Fruit fly (Drosophila melanogaster): ENCODE data around the gene ND-ASHI.

ND-ASHI gene

dm6 chrX:6716170-6716569 lies 37.3 kb upstream of the ND-ASHI start:
- TF ChIP-seq CG8301 (tag; optimal IDR thresholded peaks at IDR 0.05), result no peak
- no peak for TF ChIP-seq CG10348 (GFP tag; IDR thresholded peaks at IDR 0.05)
- no peak for TF ChIP-seq D1 (tag; optimal IDR thresholded peaks at IDR 0.05)
- no peak for TF ChIP-seq EcR (GFP tag; optimal IDR thresholded peaks at IDR 0.05)
- no peak for TF ChIP-seq fd96Ca (GFP tag; IDR thresholded peaks at IDR 0.05)
- TF ChIP-seq Ets98B (GFP tag; IDR thresholded peaks at IDR 0.05), result no peak
- TF ChIP-seq CG4496 (GFP tag; IDR thresholded peaks at IDR 0.05), result no peak
- no peak for TF ChIP-seq CG8159 (tag; optimal IDR thresholded peaks at IDR 0.05)
- TF ChIP-seq Snoo (tag; optimal IDR thresholded peaks at IDR 0.05), result no peak
- no peak for TF ChIP-seq CG14655 (GFP tag; optimal IDR thresholded peaks at IDR 0.05)

dm6 chrX:6711295-6711694 lies 32.4 kb upstream of the ND-ASHI start:
- TF ChIP-seq gl (tag; optimal IDR thresholded peaks at IDR 0.05) (peak; percentile 62), CG17806 (tag; optimal IDR thresholded peaks at IDR 0.05) (peak; percentile 83), CG4496 (GFP tag; IDR thresholded peaks at IDR 0.05) (peak; percentile 93), Ets98B (GFP tag; IDR thresholded peaks at IDR 0.05) (peak; percentile 92), CG8159 (tag; optimal IDR thresholded peaks at IDR 0.05) (peak; percentile 76), Pif1B (GFP tag; optimal IDR thresholded peaks at IDR 0.05) (peak; percentile 87), CG34367 (tag; optimal IDR thresholded peaks at IDR 0.05) (peak; percentile 64), CG13204 (GFP tag; optimal IDR thresholded peaks at IDR 0.05) (no peak), Snoo (tag; optimal IDR thresholded peaks at IDR 0.05) (peak; percentile 56), CG9948 (tag; optimal IDR thresholded peaks at IDR 0.05) (peak; percentile 81), CG12605 (GFP tag; IDR thresholded peaks at IDR 0.05) (peak; percentile 86), CG15710 (tag; optimal IDR thresholded peaks at IDR 0.05) (peak; percentile 69), CG32121 (GFP tag; IDR thresholded peaks at IDR 0.05) (peak; percentile 94), CG10348 (GFP tag; IDR thresholded peaks at IDR 0.05) (0 out of 2 replicates have a peak, but pooled peaks have one; percentile 23), rn (GFP tag; IDR thresholded peaks at IDR 0.05) (peak; percentile 57; the same call in 1 of the 2 replicates), D1 (tag; optimal IDR thresholded peaks at IDR 0.05) (peak; percentile 32), Pif1A (GFP tag; optimal IDR thresholded peaks at IDR 0.05) (peak; percentile 88), CG8301 (tag; optimal IDR thresholded peaks at IDR 0.05) (peak; percentile 94), EcR (GFP tag; optimal IDR thresholded peaks at IDR 0.05) (peak; percentile 84), fd96Ca (GFP tag; IDR thresholded peaks at IDR 0.05) (peak; percentile 94), CG14655 (GFP tag; optimal IDR thresholded peaks at IDR 0.05) (peak; percentile 94)

DNA sequence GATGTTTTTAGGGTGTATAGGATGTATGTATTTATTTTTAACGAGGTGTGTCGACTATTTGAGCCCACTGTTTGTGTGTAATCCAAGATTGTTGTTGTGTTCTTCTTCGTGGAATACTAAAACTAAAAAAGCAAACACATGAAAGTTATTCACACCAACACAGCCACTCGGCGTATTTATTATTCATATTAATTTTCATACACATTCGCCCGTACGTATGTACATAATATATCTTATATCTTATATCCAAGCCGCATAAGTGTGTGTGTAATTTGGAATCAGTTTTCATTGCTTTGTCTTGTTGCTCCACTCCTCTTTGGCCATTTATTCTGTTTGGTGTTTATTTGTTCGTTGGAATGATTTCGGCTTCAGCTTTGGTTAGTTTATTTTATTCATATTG lies 31.7 kb upstream of the ND-ASHI start:
- TF ChIP-seq Pif1A (GFP tag; optimal IDR thresholded peaks at IDR 0.05) (no peak), Snoo (tag; optimal IDR thresholded peaks at IDR 0.05) (no peak), CG14655 (GFP tag; optimal IDR thresholded peaks at IDR 0.05) (no peak)

dm6 chrX:6710258-6710657 lies 31.3 kb upstream of the ND-ASHI start:
- TF ChIP-seq Pif1A (GFP tag; optimal IDR thresholded peaks at IDR 0.05) (no peak), Ets98B (GFP tag; IDR thresholded peaks at IDR 0.05) (no peak)

DNA sequence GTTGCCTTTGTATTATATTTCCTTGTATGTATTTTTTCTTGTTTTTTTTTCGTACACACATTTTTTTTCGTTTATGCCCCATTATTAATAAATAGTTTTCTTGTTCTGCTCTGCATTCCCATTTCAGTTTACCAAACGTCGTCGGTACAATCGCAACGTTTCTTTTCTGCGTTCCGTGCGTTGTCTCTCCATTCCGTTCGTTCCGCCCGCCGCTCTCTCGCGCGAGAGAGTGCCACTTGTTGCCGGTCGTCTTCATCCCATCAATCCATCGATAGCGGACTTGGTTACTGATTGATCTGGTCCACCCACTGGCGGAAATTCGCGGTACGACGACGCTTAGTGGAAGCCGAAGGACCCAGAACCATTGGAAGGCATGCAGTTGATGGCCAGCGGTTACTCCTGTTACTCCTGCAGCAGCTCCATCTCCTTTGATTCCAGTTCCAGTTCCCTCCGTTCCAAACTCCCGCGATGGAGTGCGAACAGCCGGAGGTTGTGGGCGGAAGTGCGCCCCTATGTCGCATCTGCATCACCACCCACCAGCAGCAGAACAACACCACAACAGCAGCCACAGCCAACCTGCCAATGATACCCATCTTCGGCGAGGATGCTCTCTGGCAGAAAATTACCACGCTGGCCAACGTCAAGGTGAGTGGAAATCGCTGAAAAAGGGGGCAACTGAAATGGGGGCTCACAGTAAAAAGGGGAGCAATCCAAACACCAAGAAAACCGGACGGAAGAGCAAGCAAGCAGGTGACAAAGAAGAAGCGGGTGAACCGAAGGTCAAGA lies 30.5 kb upstream of the ND-ASHI start:
- TF ChIP-seq CG10348 (GFP tag; IDR thresholded peaks at IDR 0.05) (no peak), CG12605 (GFP tag; IDR thresholded peaks at IDR 0.05) (peak; percentile 31)

DNA sequence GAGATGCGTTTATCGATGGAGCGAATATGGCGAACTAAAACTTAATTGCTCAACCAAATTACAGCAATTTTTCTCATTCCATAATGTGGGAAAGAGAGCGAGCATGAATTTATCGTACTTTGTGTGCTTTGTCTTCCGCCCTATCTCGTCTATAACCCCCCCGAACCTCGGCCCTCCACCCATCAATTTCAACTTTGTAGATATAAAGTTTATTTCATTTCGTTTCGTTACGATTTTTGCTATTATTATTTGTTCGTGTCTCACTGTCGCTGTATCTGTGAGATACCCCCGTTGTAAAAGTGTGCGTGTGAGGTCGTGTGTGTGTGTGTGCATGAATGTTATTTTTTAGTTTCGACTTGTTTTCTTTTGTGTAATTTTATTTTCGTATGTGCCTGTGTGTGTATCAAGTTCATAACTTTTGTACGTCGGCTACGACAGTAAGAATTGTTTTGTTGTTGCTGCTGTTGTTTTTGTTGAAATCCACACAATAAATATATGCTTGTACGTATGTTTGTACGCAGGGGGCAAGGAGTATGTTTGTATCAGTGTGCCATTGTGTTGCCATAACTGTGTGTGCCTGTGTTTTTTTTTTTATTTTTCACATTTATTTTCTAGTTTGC lies 29.8 kb upstream of the ND-ASHI start:
- no peak for TF ChIP-seq CG34367 (tag; optimal IDR thresholded peaks at IDR 0.05)
- no peak for TF ChIP-seq gl (tag; optimal IDR thresholded peaks at IDR 0.05)
- TF ChIP-seq Pif1B (GFP tag; optimal IDR thresholded peaks at IDR 0.05), result no peak
- no peak for TF ChIP-seq CG32121 (GFP tag; IDR thresholded peaks at IDR 0.05)
- no peak for TF ChIP-seq Snoo (tag; optimal IDR thresholded peaks at IDR 0.05)
- no peak for TF ChIP-seq fd96Ca (GFP tag; IDR thresholded peaks at IDR 0.05)
- TF ChIP-seq EcR (GFP tag; optimal IDR thresholded peaks at IDR 0.05), result peak; percentile 31
- no peak for TF ChIP-seq CG12605 (GFP tag; IDR thresholded peaks at IDR 0.05)
- no peak for TF ChIP-seq CG8301 (tag; optimal IDR thresholded peaks at IDR 0.05)
- TF ChIP-seq CG8159 (tag; optimal IDR thresholded peaks at IDR 0.05), result no peak
- TF ChIP-seq CG9948 (tag; optimal IDR thresholded peaks at IDR 0.05), result no peak
- TF ChIP-seq Pif1A (GFP tag; optimal IDR thresholded peaks at IDR 0.05), result peak; percentile 11
- TF ChIP-seq CG14655 (GFP tag; optimal IDR thresholded peaks at IDR 0.05), result no peak
- TF ChIP-seq Ets98B (GFP tag; IDR thresholded peaks at IDR 0.05), result no peak

DNA sequence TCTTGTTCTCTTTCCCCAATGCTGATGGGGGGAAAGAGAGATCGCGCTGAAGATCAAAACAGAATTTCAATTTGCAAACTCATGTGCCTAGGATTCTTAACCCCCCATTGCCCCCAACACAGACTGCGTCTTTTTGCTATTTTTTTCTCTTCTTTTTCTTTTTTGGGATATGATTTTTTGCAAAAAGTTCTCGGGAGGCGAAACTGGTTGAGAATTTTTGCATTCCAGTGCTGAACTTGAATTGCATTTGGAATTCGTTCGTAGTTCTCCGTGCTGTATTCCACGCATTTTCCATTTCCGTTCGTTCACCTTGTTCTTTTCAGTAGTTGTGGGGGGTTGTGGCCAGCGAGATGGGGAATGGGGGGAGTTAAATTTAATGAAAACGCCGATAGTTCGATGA lies 29.2 kb upstream of the ND-ASHI start:
- no peak for TF ChIP-seq CG10348 (GFP tag; IDR thresholded peaks at IDR 0.05)
- peak; percentile 64 for TF ChIP-seq CG14655 (GFP tag; optimal IDR thresholded peaks at IDR 0.05)
- TF ChIP-seq CG13204 (GFP tag; optimal IDR thresholded peaks at IDR 0.05), result peak; percentile 54
- peak; percentile 18 for TF ChIP-seq Pif1B (GFP tag; optimal IDR thresholded peaks at IDR 0.05)
- TF ChIP-seq Snoo (tag; optimal IDR thresholded peaks at IDR 0.05), result no peak
- 0 out of 2 replicates have a peak, but pooled peaks have one; percentile 21 for TF ChIP-seq CG32121 (GFP tag; IDR thresholded peaks at IDR 0.05)
- peak; percentile 44; the same call in 1 of the 3 replicates for TF ChIP-seq CG4496 (GFP tag; IDR thresholded peaks at IDR 0.05)
- TF ChIP-seq CG8159 (tag; optimal IDR thresholded peaks at IDR 0.05), result peak; percentile 54
- peak; percentile 57 for TF ChIP-seq CG17806 (tag; optimal IDR thresholded peaks at IDR 0.05)
- peak; percentile 94 for TF ChIP-seq EcR (GFP tag; optimal IDR thresholded peaks at IDR 0.05)
- peak; percentile 27 for TF ChIP-seq Pif1A (GFP tag; optimal IDR thresholded peaks at IDR 0.05)
- TF ChIP-seq CG8301 (tag; optimal IDR thresholded peaks at IDR 0.05), result peak; percentile 41
- TF ChIP-seq D1 (tag; optimal IDR thresholded peaks at IDR 0.05), result no peak
- TF ChIP-seq CG12605 (GFP tag; IDR thresholded peaks at IDR 0.05), result peak; percentile 79
- TF ChIP-seq CG15710 (tag; optimal IDR thresholded peaks at IDR 0.05), result peak; percentile 36
- peak; percentile 50; the same call in 1 of the 3 replicates for TF ChIP-seq fd96Ca (GFP tag; IDR thresholded peaks at IDR 0.05)
- TF ChIP-seq gl (tag; optimal IDR thresholded peaks at IDR 0.05), result peak; percentile 76
- TF ChIP-seq Ets98B (GFP tag; IDR thresholded peaks at IDR 0.05), result peak; percentile 35; the same call in 1 of the 2 replicates
- no peak for TF ChIP-seq rn (GFP tag; IDR thresholded peaks at IDR 0.05)
- TF ChIP-seq CG34367 (tag; optimal IDR thresholded peaks at IDR 0.05), result peak; percentile 55
- peak; percentile 50 for TF ChIP-seq CG9948 (tag; optimal IDR thresholded peaks at IDR 0.05)

Measured in whole organism, pupa.